Worm (Caenorhabditis elegans): ENCODE results near the gene clc-1.

clc-1 gene

DNA sequence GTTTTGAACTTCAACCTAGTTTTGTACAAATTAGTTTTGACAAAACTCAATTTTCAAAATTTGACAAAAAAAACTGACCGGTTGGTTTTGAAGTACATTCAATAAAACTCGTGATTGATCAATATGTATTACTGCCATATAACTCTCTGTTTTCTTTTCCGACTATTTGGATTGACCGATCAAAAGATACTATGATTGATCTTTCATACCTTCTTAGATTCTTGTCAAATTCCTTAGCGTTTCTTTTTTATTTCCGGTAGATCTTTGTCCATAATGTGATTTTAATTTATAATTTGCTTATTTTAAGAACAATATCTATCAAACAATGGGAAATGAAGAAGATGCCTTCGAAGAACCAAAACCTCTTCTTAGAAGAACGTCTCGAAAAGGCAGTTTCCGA lies 34.9 kb upstream of the clc-1 start, which contains the start of gene F58A3.3:
Gene F58A3.3 (plus strand): TSS at position 301 of the 400 bp plus-strand sequence.
- TF ChIP-seq R02D3.7 (tag; optimal IDR thresholded peaks at IDR 0.05) (no peak), sma-3 (GFP tag; optimal IDR thresholded peaks at IDR 0.05) (no peak), sem-4 (tag; optimal IDR thresholded peaks at IDR 0.05) (no peak), C34F6.9 (tag; optimal IDR thresholded peaks at IDR 0.05) (no peak), zag-1 (tag; optimal IDR thresholded peaks at IDR 0.05) (no peak), unc-55 (GFP tag; optimal IDR thresholded peaks at IDR 0.05) (no peak), mdl-1 (tag; optimal IDR thresholded peaks at IDR 0.05) (no peak), lsy-2 (tag; optimal IDR thresholded peaks at IDR 0.05) (no peak), ZK546.5 (tag; optimal IDR thresholded peaks at IDR 0.05) (no peak), unc-39 (tag; optimal IDR thresholded peaks at IDR 0.05) (no peak), skn-1 (tag; optimal IDR thresholded peaks at IDR 0.05) (no peak)

DNA sequence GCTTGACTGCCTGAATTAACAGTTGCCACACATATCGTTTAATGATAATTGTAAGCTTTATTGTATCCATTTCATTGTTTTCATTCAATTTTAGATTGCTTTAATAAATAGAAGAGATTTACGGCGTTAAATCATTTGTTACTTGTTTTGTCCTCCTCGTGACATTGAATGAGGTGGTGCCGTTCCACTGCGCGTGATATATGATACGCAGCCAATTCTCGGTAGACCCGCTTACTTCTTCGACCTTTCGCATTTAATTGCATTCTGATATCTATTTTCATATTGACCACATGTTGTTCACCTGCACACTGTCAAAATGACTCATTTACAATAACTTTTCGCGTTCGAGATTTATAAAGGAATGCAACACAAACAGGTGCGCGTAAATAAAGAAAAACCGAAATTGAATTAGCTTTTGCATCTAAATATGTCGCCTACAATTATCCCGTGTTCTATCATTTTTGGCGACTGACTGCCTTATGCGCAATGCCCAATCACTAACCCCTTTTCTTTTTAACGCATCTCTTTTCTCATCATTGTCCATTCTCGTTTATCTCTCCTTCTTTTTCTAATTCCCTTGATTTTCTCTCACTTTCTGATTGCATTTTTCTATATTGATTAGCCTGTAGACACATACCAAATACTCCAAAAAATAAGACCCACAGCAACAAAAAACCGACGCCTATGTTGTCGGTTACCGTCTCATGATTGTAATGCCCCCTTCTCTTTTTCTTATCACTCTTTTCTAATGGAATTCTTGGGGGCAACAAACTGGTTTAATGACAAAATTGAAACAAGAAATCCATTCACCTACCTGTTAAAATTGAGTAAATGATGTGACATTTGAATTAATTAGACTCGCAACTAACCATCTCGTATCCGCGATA lies 32.6 kb upstream of the clc-1 start:
- TF ChIP-seq nhr-129 (tag; optimal IDR thresholded peaks at IDR 0.05) (peak; percentile 0), egl-27 (tag; optimal IDR thresholded peaks at IDR 0.05) (peak; percentile 35), aly-2 (tag; optimal IDR thresholded peaks at IDR 0.05) (no peak), lsy-2 (tag; optimal IDR thresholded peaks at IDR 0.05) (no peak), blmp-1 (tag; optimal IDR thresholded peaks at IDR 0.05; ENCODE audit: insufficient read depth) (peak; percentile 21), snpc-4 (tag; optimal IDR thresholded peaks at IDR 0.05) (no peak), sma-3 (GFP tag; optimal IDR thresholded peaks at IDR 0.05) (peak; percentile 20), nhr-21 (tag; optimal IDR thresholded peaks at IDR 0.05) (peak; percentile 4), nhr-25 (tag; optimal IDR thresholded peaks at IDR 0.05) (peak; percentile 43), unc-62 (GFP tag; optimal IDR thresholded peaks at IDR 0.05) (peak; percentile 1), gmeb-1 (tag; optimal IDR thresholded peaks at IDR 0.05) (peak; percentile 29)

DNA sequence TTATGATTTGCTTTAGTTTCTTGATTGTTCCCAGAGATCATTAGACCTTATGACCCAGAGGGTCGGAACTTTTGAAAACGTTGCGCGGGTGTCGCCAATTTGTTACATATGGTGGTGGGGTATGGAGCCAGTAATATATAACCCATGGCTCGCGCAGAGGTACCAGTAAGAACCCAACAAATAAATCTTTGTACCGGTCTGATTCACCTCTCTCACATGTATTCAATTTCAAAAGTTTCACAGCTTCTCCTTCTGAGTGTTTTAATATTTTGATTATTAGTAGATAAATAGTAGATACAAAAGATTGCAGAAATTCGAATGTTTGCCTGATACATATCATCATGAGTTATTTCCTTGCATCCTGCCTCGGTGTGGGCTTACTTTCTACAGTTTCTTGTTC lies 31.1 kb upstream of the clc-1 start, which contains the start of gene egl-15:
Gene egl-15 (plus strand): TSS at position 301 of the 400 bp plus-strand sequence.
- no peak for TF ChIP-seq ztf-1 (GFP tag; conservative IDR thresholded peaks at IDR 0.05)
- TF ChIP-seq R02D3.7 (tag; optimal IDR thresholded peaks at IDR 0.05): no peak
- no peak for TF ChIP-seq nhr-12 (tag; optimal IDR thresholded peaks at IDR 0.05)
- TF ChIP-seq lsy-2 (tag; optimal IDR thresholded peaks at IDR 0.05): no peak
- no peak for TF ChIP-seq nhr-6 (tag; optimal IDR thresholded peaks at IDR 0.05)

DNA sequence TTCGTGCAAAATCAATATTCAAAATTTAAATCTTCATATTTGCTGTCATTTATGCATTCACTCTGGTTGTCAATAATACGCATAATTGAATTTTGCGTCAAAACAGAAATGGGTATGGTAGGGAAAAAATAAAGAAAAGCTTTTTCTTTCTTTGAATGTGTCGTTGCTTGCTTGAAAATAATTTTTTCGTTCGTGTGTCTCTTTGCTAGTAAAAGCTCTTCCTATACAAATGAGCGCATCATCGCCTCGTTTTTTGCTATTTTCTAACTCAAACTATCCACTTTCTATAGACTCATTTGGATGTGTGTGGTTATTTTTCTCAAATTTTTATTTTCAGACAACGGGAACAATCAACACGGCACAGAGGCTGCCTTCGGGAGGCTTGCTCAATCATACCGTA lies 18.6 kb upstream of the clc-1 start, which contains the start of gene ldb-1:
Gene ldb-1 (plus strand): TSS at position 301 of the 400 bp plus-strand sequence.
- no peak for TF ChIP-seq nhr-23 (tag; optimal IDR thresholded peaks at IDR 0.05)
- no peak for TF ChIP-seq mbf-1 (tag; optimal IDR thresholded peaks at IDR 0.05)
- TF ChIP-seq mdl-1 (tag; optimal IDR thresholded peaks at IDR 0.05): no peak
- TF ChIP-seq lsy-2 (tag; optimal IDR thresholded peaks at IDR 0.05): no peak
- TF ChIP-seq snpc-4 (tag; optimal IDR thresholded peaks at IDR 0.05): no peak
- no peak for TF ChIP-seq peb-1 (tag; optimal IDR thresholded peaks at IDR 0.05)
- no peak for TF ChIP-seq nhr-237 (tag; optimal IDR thresholded peaks at IDR 0.05)
- TF ChIP-seq elt-1 (tag; optimal IDR thresholded peaks at IDR 0.05): no peak
- TF ChIP-seq skn-1 (tag; optimal IDR thresholded peaks at IDR 0.05): no peak
- TF ChIP-seq ztf-11 (tag; optimal IDR thresholded peaks at IDR 0.05): no peak
- no peak for TF ChIP-seq ceh-82 (tag; optimal IDR thresholded peaks at IDR 0.05)
- no peak for TF ChIP-seq nhr-21 (tag; optimal IDR thresholded peaks at IDR 0.05)
- TF ChIP-seq zag-1 (tag; optimal IDR thresholded peaks at IDR 0.05): no peak
- no peak for TF ChIP-seq unc-62 (GFP tag; optimal IDR thresholded peaks at IDR 0.05)
- TF ChIP-seq ztf-1 (GFP tag; conservative IDR thresholded peaks at IDR 0.05): no peak
- TF ChIP-seq ZK546.5 (tag; optimal IDR thresholded peaks at IDR 0.05): no peak
- no peak for TF ChIP-seq sem-4 (tag; optimal IDR thresholded peaks at IDR 0.05)
- TF ChIP-seq nhr-6 (tag; optimal IDR thresholded peaks at IDR 0.05): no peak
- TF ChIP-seq unc-39 (tag; optimal IDR thresholded peaks at IDR 0.05): no peak
- no peak for TF ChIP-seq lin-11 (tag; optimal IDR thresholded peaks at IDR 0.05)

DNA sequence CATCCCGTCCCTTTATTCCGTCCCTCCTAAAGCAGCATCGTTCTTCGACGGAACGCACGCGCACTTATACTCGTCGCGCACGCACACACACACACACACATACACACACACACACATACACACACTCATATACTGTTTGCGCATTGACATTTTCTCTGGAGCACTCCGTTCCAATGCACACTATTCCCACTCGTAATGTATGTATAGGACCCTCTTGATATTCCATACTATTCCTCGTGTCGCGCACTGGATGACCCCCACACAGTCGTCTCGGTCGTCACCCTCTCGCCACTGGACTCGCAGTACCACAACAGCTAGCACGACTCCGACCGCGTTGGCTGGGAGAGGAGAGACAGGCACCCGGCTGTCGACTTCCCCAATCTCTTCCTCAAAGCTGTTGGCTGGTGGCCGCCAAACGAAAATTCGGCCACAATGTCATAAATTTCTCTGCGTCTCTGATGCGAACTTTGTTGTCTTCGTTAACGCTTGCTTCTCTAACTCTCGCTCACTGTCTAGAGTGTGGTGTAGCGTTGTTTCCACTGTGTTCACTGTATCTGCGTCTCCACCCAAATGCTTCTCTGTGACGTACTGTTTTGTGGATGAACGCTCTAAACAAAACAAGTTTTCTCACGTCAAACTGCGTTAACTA lies 16.1 kb upstream of the clc-1 start:
- TF ChIP-seq ama-1 (optimal IDR thresholded peaks at IDR 0.05) (no peak), zag-1 (tag; optimal IDR thresholded peaks at IDR 0.05) (peak; percentile 92), R02D3.7 (tag; optimal IDR thresholded peaks at IDR 0.05) (no peak), skn-1 (tag; optimal IDR thresholded peaks at IDR 0.05) (no peak), nhr-25 (tag; optimal IDR thresholded peaks at IDR 0.05) (peak; percentile 93), crh-2 (tag; optimal IDR thresholded peaks at IDR 0.05) (peak; percentile 80), blmp-1 (tag; optimal IDR thresholded peaks at IDR 0.05; ENCODE audit: insufficient read depth) (peak; percentile 52), sem-4 (tag; optimal IDR thresholded peaks at IDR 0.05) (peak; percentile 96), nhr-23 (tag; optimal IDR thresholded peaks at IDR 0.05) (no peak), ZK546.5 (tag; optimal IDR thresholded peaks at IDR 0.05) (peak; percentile 37), ceh-82 (tag; optimal IDR thresholded peaks at IDR 0.05) (peak; percentile 58), lin-39 (tag; optimal IDR thresholded peaks at IDR 0.05) (peak; percentile 30), mbf-1 (tag; optimal IDR thresholded peaks at IDR 0.05) (no peak), C34F6.9 (tag; optimal IDR thresholded peaks at IDR 0.05) (peak; percentile 93), alr-1 (tag; optimal IDR thresholded peaks at IDR 0.05) (no peak), Y55F3AM.14 (GFP tag; optimal IDR thresholded peaks at IDR 0.05) (peak; percentile 83), egl-27 (tag; optimal IDR thresholded peaks at IDR 0.05) (peak; percentile 92), F13H6.1 (tag; optimal IDR thresholded peaks at IDR 0.05) (peak; percentile 99), elt-3 (tag; optimal IDR thresholded peaks at IDR 0.05) (no peak), lin-11 (tag; optimal IDR thresholded peaks at IDR 0.05) (peak; percentile 31), unc-55 (GFP tag; optimal IDR thresholded peaks at IDR 0.05) (peak; percentile 88), lin-13 (GFP tag; optimal IDR thresholded peaks at IDR 0.05) (peak; percentile 78), aly-2 (tag; optimal IDR thresholded peaks at IDR 0.05) (no peak)
